Fruit fly (Drosophila melanogaster) whole organism, wandering third instar larva: ENCODE measurements around the gene CG17826.

Experiments
- Abd-B ChIP-seq: fragments of >200 bp; optimal IDR thresholded peaks from 2 replicates; lab custom pipeline; 2017; ENCODE audit warnings: missing biosample characterization, missing genetic modification characterization
- CG32264 ChIP-seq: fragments of 200-800 bp; sonication (Bioruptor generic); optimal IDR thresholded peaks from 2 replicates; lab custom pipeline; 2016; ENCODE audit warnings: missing biosample characterization, missing genetic modification characterization
- CG9705 ChIP-seq: fragments of 200-800 bp; sonication (Bioruptor generic); optimal IDR thresholded peaks from 2 replicates; lab custom pipeline; 2018; ENCODE audit warnings: missing biosample characterization, mild to moderate bottlenecking, missing genetic modification characterization
- CrebA ChIP-seq: fragments of 200-800 bp; sonication (Bioruptor generic); optimal IDR thresholded peaks from 2 replicates; lab custom pipeline; 2016; ENCODE audit warnings: missing biosample characterization, mild to moderate bottlenecking, missing genetic modification characterization, borderline replicate concordance
- Dfd ChIP-seq: fragments of >200 bp; optimal IDR thresholded peaks from 2 replicates; lab custom pipeline; 2017; ENCODE audit warnings: missing biosample characterization, missing genetic modification characterization
- GATAd ChIP-seq: sonication (Bioruptor generic); optimal IDR thresholded peaks from 2 replicates; lab custom pipeline; 2016; ENCODE audit warnings: missing biosample characterization, missing genetic modification characterization
- HLH106 ChIP-seq: fragments of 200-800 bp; optimal IDR thresholded peaks from 3 replicates; lab custom pipeline; 2019; ENCODE audit warnings: missing biosample characterization, mild to moderate bottlenecking, missing genetic modification characterization, moderate library complexity
- Hnf4 ChIP-seq: fragments of 200-800 bp; sonication (Bioruptor generic); optimal IDR thresholded peaks from 2 replicates; lab custom pipeline; 2016; ENCODE audit warnings: missing biosample characterization, mild to moderate bottlenecking, missing genetic modification characterization
- Hr83 ChIP-seq: fragments of 200-300 bp; sonication (Bioruptor generic); optimal IDR thresholded peaks from 2 replicates; lab custom pipeline; 2016; ENCODE audit warnings: missing biosample characterization, mild to moderate bottlenecking, missing genetic modification characterization, moderate library complexity; ENCODE audit not compliant: poor library complexity, severe bottlenecking
- Jra ChIP-seq: sonication (Bioruptor generic); optimal IDR thresholded peaks from 2 replicates; lab custom pipeline; 2016; ENCODE audit warnings: missing biosample characterization, missing genetic modification characterization
- Mio ChIP-seq: sonication (Bioruptor generic); optimal IDR thresholded peaks from 2 replicates; lab custom pipeline; 2016; ENCODE audit warnings: missing biosample characterization, missing genetic modification characterization
- N ChIP-seq: fragments of >200 bp; optimal IDR thresholded peaks from 2 replicates; lab custom pipeline; 2018; ENCODE audit warnings: missing biosample characterization, missing external identifiers, missing genetic modification characterization
- OdsH ChIP-seq: fragments of 200-800 bp; sonication (Bioruptor generic); optimal IDR thresholded peaks from 2 replicates; lab custom pipeline; 2016; ENCODE audit warnings: missing biosample characterization, mild to moderate bottlenecking, missing genetic modification characterization
- Rel ChIP-seq, 2 experiments: fragments of 200-800 bp; sonication (Bioruptor generic) in 1 of 2; optimal IDR thresholded peaks; 2 replicates in 1 of 2; 3 replicates in 1 of 2; lab custom pipeline; 2016 to 2019; ENCODE audit warnings: mild to moderate bottlenecking in 2 of 2, missing biosample characterization in 2 of 2, missing genetic modification characterization in 2 of 2, moderate library complexity in 1 of 2
- Vsx2 ChIP-seq: fragments of 200-300, 225-300 bp; sonication (Bioruptor generic); optimal IDR thresholded peaks from 2 replicates; lab custom pipeline; 2018; ENCODE audit warnings: missing biosample characterization, missing genetic modification characterization; ENCODE audit not compliant: partially characterized antibody
- br ChIP-seq: fragments of 200-800 bp; sonication (Bioruptor generic); optimal IDR thresholded peaks from 2 replicates; lab custom pipeline; 2016; ENCODE audit warnings: missing biosample characterization, missing genetic modification characterization
- brk ChIP-seq: fragments of 200-800 bp; sonication (Bioruptor generic); optimal IDR thresholded peaks from 2 replicates; lab custom pipeline; 2016; ENCODE audit warnings: missing biosample characterization, mild to moderate bottlenecking, missing genetic modification characterization
- dl ChIP-seq, 2 experiments: fragments of 175-275, 200-275 bp in 1 of 2; fragments of 200-275 bp in 1 of 2; sonication (Bioruptor generic); optimal IDR thresholded peaks; lab custom pipeline; 2018; ENCODE audit warnings: mild to moderate bottlenecking in 2 of 2, missing biosample characterization in 2 of 2, missing genetic modification characterization in 2 of 2, moderate library complexity in 2 of 2; ENCODE audit not compliant: partially characterized antibody in 2 of 2, insufficient read depth in 1 of 2
- dmrt93B ChIP-seq: fragments of 200-800 bp; sonication (Bioruptor generic); optimal IDR thresholded peaks from 2 replicates; lab custom pipeline; 2018; ENCODE audit warnings: missing biosample characterization, mild to moderate bottlenecking, missing genetic modification characterization
- dsf ChIP-seq: sonication (Bioruptor generic); optimal IDR thresholded peaks from 2 replicates; lab custom pipeline; 2016; ENCODE audit warnings: missing biosample characterization, missing genetic modification characterization, borderline replicate concordance
- ey ChIP-seq: fragments of 200-800 bp; sonication (Bioruptor generic); optimal IDR thresholded peaks from 2 replicates; lab custom pipeline; 2016; ENCODE audit warnings: missing biosample characterization, missing genetic modification characterization
- foxo ChIP-seq, 2 experiments: fragments of 200-800 bp; sonication (Bioruptor generic); optimal IDR thresholded peaks; 2 replicates in 1 of 2; 3 replicates in 1 of 2; lab custom pipeline; 2016 to 2017; ENCODE audit warnings: missing biosample characterization in 2 of 2, missing genetic modification characterization in 2 of 2
- fru ChIP-seq: fragments of 200-800 bp; sonication (Bioruptor generic); optimal IDR thresholded peaks from 3 replicates; lab custom pipeline; 2016; ENCODE audit warnings: missing biosample characterization, mild to moderate bottlenecking, missing genetic modification characterization
- h ChIP-seq: fragments of 200-800 bp; sonication (Bioruptor generic); optimal IDR thresholded peaks from 3 replicates; lab custom pipeline; 2016; ENCODE audit warnings: missing biosample characterization, mild to moderate bottlenecking, missing genetic modification characterization
- jim ChIP-seq: fragments of 175-275, 200-325 bp; sonication (Bioruptor generic); optimal IDR thresholded peaks from 2 replicates; lab custom pipeline; 2016; ENCODE audit warnings: missing biosample characterization, mild to moderate bottlenecking, missing genetic modification characterization
- lola ChIP-seq: fragments of >200 bp; optimal IDR thresholded peaks from 2 replicates; lab custom pipeline; 2017; ENCODE audit warnings: missing biosample characterization, missing genetic modification characterization
- pan ChIP-seq: fragments of >200 bp; optimal IDR thresholded peaks from 2 replicates; lab custom pipeline; 2017
- psq ChIP-seq: fragments of 200-800 bp; sonication (Bioruptor generic); optimal IDR thresholded peaks from 3 replicates; lab custom pipeline; 2017; ENCODE audit warnings: missing biosample characterization, mild to moderate bottlenecking, missing genetic modification characterization, moderate library complexity
- rgr ChIP-seq: fragments of 200-800 bp; sonication (Bioruptor generic); optimal IDR thresholded peaks from 3 replicates; lab custom pipeline; 2016; ENCODE audit warnings: missing biosample characterization, mild to moderate bottlenecking, missing genetic modification characterization
- sage ChIP-seq: fragments of 200-800 bp; sonication (Bioruptor generic); optimal IDR thresholded peaks from 2 replicates; lab custom pipeline; 2016; ENCODE audit warnings: missing biosample characterization, mild to moderate bottlenecking, missing genetic modification characterization
- sv ChIP-seq: fragments of 200-800 bp; sonication (Bioruptor generic); optimal IDR thresholded peaks from 3 replicates; lab custom pipeline; 2016; ENCODE audit warnings: missing biosample characterization, missing genetic modification characterization
- tai ChIP-seq: sonication (Bioruptor generic); optimal IDR thresholded peaks from 2 replicates; lab custom pipeline; 2016; ENCODE audit warnings: missing biosample characterization, missing genetic modification characterization
- usp ChIP-seq: fragments of >200 bp; optimal IDR thresholded peaks from 2 replicates; lab custom pipeline; 2017; ENCODE audit warnings: missing biosample characterization, missing genetic modification characterization
- woc ChIP-seq: sonication (Bioruptor generic); optimal IDR thresholded peaks from 2 replicates; lab custom pipeline; 2016; ENCODE audit warnings: missing biosample characterization, mild to moderate bottlenecking, missing genetic modification characterization

The CG17826 gene

DNA sequence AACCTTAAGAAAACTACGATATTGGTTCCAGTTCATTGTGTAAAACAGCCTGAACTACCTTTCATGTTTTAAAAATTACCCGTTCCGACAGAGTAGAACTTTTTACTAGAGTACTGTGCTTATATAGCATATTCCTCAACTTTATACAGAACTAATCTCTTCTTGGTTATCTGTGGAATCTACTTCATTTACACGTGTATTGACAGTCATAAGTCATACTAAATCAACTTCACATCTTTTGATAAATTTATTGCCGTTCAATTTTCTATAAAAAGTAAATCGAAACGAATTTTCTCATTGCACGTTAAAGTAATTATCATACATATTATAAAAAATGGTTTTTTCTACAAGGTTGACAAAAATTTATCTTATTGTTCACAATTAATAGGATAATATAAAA, 24.1 kb downstream of the CG17826 start, which contains the start of gene CG42397:
Gene CG42397, minus strand, starts transcription at position 101 of the 400 bp plus-strand sequence.
- TF ChIP-seq CG32264 (GFP tag; lab: Kevin White, UChicago) (no peak), dl (GFP tag; optimal IDR thresholded peaks at IDR 0.05; lab: Kevin White, UChicago; ENCODE audit: insufficient read depth in 1 of 2, partially characterized antibody in 2 of 2) (no peak), Abd-B (GFP tag; lab: Kevin White, UChicago) (no peak), Mio (GFP tag; lab: Kevin White, UChicago) (no peak), fru (GFP tag; lab: Kevin White, UChicago) (no peak), rgr (GFP tag; lab: Kevin White, UChicago) (no peak), CG9705 (GFP tag; lab: Kevin White, UChicago) (no peak), Hnf4 (GFP tag; lab: Kevin White, UChicago) (no peak), br (GFP tag; lab: Kevin White, UChicago) (no peak), jim (GFP tag; lab: Kevin White, UChicago) (no peak), HLH106 (tag; lab: Kevin White, UChicago) (no peak), sv (no peak)

DNA sequence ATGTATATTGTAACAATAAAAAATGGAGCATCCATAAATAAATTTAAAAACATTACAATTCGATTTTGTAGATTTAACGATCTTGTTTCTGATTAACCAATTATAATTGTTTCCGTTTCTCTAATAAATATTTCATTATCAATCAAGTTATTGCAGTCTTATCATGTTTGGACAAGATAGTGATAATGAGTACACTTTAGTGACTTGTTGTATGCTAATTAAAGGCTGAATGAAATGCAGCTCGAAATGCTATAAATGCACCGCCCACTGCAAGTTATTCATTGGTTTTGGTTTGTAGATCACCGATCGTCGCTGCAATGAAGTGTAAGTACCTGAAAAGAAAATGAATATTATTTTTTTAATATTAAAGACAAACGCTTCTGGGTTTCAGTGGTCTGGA, 25.0 kb downstream of the CG17826 start, which contains the start of gene CG14125:
Gene CG14125, plus strand, starts transcription at position 301 of the 400 bp plus-strand sequence.
- TF ChIP-seq Dfd, result no peak
- TF ChIP-seq psq (GFP tag; lab: Kevin White, UChicago), result no peak
- TF ChIP-seq Hnf4 (GFP tag; lab: Kevin White, UChicago), result no peak
- no peak for TF ChIP-seq Rel (GFP tag; optimal IDR thresholded peaks at IDR 0.05; lab: Kevin White, UChicago)
- TF ChIP-seq Rel (tag; optimal IDR thresholded peaks at IDR 0.05; lab: Kevin White, UChicago), result no peak
- no peak for TF ChIP-seq jim (GFP tag; lab: Kevin White, UChicago)
- no peak for TF ChIP-seq ey (GFP tag; lab: Kevin White, UChicago)
- no peak for TF ChIP-seq foxo (GFP tag; optimal IDR thresholded peaks at IDR 0.05; lab: Kevin White, UChicago)
- no peak for TF ChIP-seq dl (GFP tag; optimal IDR thresholded peaks at IDR 0.05; lab: Kevin White, UChicago; ENCODE audit: insufficient read depth in 1 of 2, partially characterized antibody in 2 of 2)
- TF ChIP-seq N (GFP tag; lab: Kevin White, UChicago), result no peak
- TF ChIP-seq Abd-B (GFP tag; lab: Kevin White, UChicago), result no peak
- no peak for TF ChIP-seq Vsx2 (GFP tag; lab: Kevin White, UChicago)
- no peak for TF ChIP-seq brk (GFP tag; lab: Kevin White, UChicago)
- no peak for TF ChIP-seq CG9705 (GFP tag; lab: Kevin White, UChicago)
- TF ChIP-seq tai (GFP tag; lab: Kevin White, UChicago), result no peak
- no peak for TF ChIP-seq sv
- TF ChIP-seq, all 38 proteins: peak for 0

DNA sequence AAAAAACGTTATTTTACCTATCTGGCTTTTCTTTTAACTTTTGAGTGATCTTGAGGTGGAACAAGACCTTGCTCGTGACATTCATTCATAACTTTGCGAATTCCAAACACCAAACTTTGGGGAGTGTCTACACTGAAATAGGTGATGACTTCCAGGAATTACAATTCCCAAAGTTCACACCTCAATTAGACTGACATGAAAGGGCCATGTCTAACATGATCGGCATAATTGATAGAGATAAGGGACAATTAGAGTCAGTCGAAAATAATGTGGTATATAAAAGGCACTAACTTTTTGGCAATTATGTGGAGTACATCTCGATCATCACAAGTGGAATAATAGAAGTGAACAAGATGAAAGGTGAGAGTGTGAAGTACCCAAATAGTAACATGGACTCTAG, 26.2 kb downstream of the CG17826 start, which contains the start of gene CG43896:
Gene CG43896, plus strand, starts transcription at position 301 of the 400 bp plus-strand sequence.
- TF ChIP-seq ey (GFP tag; lab: Kevin White, UChicago) (no peak), dmrt93B (GFP tag; lab: Kevin White, UChicago) (no peak), CG32264 (GFP tag; lab: Kevin White, UChicago) (no peak), usp (GFP tag; lab: Kevin White, UChicago) (no peak), dl (GFP tag; optimal IDR thresholded peaks at IDR 0.05; lab: Kevin White, UChicago; ENCODE audit: insufficient read depth in 1 of 2, partially characterized antibody in 2 of 2) (no peak), lola (GFP tag; lab: Kevin White, UChicago) (no peak), woc (GFP tag; lab: Kevin White, UChicago) (no peak), sage (no peak), dsf (GFP tag; lab: Kevin White, UChicago) (no peak), Rel (GFP tag; optimal IDR thresholded peaks at IDR 0.05; lab: Kevin White, UChicago) (no peak), Rel (tag; optimal IDR thresholded peaks at IDR 0.05; lab: Kevin White, UChicago) (no peak), Jra (GFP tag; lab: Kevin White, UChicago) (no peak), rgr (GFP tag; lab: Kevin White, UChicago) (no peak), CG9705 (GFP tag; lab: Kevin White, UChicago) (no peak), brk (GFP tag; lab: Kevin White, UChicago) (no peak), HLH106 (tag; lab: Kevin White, UChicago) (no peak)

DNA sequence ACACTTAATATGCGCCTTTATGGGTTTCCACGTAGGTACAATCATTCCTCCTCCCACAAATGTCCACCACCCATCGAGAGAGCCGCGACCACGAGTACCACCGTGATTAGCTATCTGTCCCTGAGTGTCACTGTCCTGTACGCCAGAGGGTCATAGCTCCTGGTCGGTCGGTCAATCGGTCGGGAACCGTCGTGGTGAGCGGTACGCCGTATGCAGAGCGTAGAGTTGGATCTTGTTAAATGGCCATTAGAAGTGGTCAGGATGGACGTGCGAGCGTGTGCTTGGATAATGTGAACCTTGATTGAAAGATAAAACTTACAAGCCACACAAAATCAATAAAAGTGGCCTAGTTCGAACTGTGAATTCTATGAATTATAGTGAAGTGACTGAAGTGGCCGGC, 35.0 kb downstream of the CG17826 start, which contains the start of gene CG6938:
Gene CG6938, plus strand, starts transcription at position 301 of the 400 bp plus-strand sequence.
- TF ChIP-seq br (GFP tag; lab: Kevin White, UChicago) (no peak), Rel (GFP tag; optimal IDR thresholded peaks at IDR 0.05; lab: Kevin White, UChicago) (no peak), Rel (tag; optimal IDR thresholded peaks at IDR 0.05; lab: Kevin White, UChicago) (no peak), CrebA (GFP tag; lab: Kevin White, UChicago) (no peak), GATAd (GFP tag; lab: Kevin White, UChicago) (no peak), ey (GFP tag; lab: Kevin White, UChicago) (no peak), brk (GFP tag; lab: Kevin White, UChicago) (no peak), psq (GFP tag; lab: Kevin White, UChicago) (no peak), fru (GFP tag; lab: Kevin White, UChicago) (no peak), h (GFP tag; lab: Kevin White, UChicago) (no peak), N (GFP tag; lab: Kevin White, UChicago) (no peak), dsf (GFP tag; lab: Kevin White, UChicago) (no peak), sage (no peak), lola (GFP tag; lab: Kevin White, UChicago) (no peak), pan (no peak), Hr83 (GFP tag; lab: Kevin White, UChicago) (no peak), Mio (GFP tag; lab: Kevin White, UChicago) (no peak), woc (GFP tag; lab: Kevin White, UChicago) (no peak), OdsH (GFP tag; lab: Kevin White, UChicago) (no peak)
